Fruit fly (Drosophila melanogaster) whole organism, pupa: Measurements from ENCODE around the gene MED30.

ENCODE experiments used
- D1 ChIP-seq: fragments of 200-800 bp; sonication (Bioruptor generic); optimal IDR thresholded peaks from 2 replicates; lab custom pipeline; 2018; ENCODE audit warnings: missing biosample characterization, mild to moderate bottlenecking, missing genetic modification characterization, moderate library complexity
- EcR ChIP-seq: fragments of 200-800 bp; sonication (Bioruptor generic); optimal IDR thresholded peaks from 3 replicates; lab custom pipeline; 2019; ENCODE audit warnings: missing biosample characterization, missing genetic modification characterization, mild to moderate bottlenecking, moderate library complexity, missing genetic modification reagents
- Pif1B ChIP-seq: fragments of 200-800 bp; sonication (Bioruptor generic); optimal IDR thresholded peaks from 3 replicates; lab custom pipeline; 2016; ENCODE audit warnings: missing biosample characterization, missing genetic modification characterization

dm6 chr3L:639460-640103 is 14.3 kb downstream of the MED30 start:
- TF ChIP-seq EcR (GFP tag; lab: Kevin White, UChicago) (no peak), Pif1B (GFP tag; lab: Kevin White, UChicago) (no peak), D1 (tag; lab: Kevin White, UChicago) (no peak)
